Worm (Caenorhabditis elegans): ENCODE results near the gene srg-32.

- TF ChIP-seq F57A8.1 (GFP tag; optimal IDR thresholded peaks at IDR 0.05), result no peak
- no peak for TF ChIP-seq ekl-4 (GFP tag; IDR thresholded peaks at IDR 0.05)
- no peak for TF ChIP-seq nhr-179 (tag; optimal IDR thresholded peaks at IDR 0.05)
- no peak for TF ChIP-seq ztf-26 (tag; optimal IDR thresholded peaks at IDR 0.05)
- TF ChIP-seq ama-1 (optimal IDR thresholded peaks at IDR 0.05), result no peak
- no peak for TF ChIP-seq ama-1 (GFP tag; optimal IDR thresholded peaks at IDR 0.05)
- no peak for TF ChIP-seq snpc-3.4 (tag; optimal IDR thresholded peaks at IDR 0.05)
- TF ChIP-seq snpc-4 (GFP tag; optimal IDR thresholded peaks at IDR 0.05), result no peak
- no peak for TF ChIP-seq snpc-4 (tag; optimal IDR thresholded peaks at IDR 0.05)
- no peak for TF ChIP-seq ztf-28 (GFP tag; IDR thresholded peaks at IDR 0.05)
- TF ChIP-seq lsl-1 (GFP tag; optimal IDR thresholded peaks at IDR 0.05), result no peak
- TF ChIP-seq ztf-18 (tag; optimal IDR thresholded peaks at IDR 0.05), result no peak
- no peak for TF ChIP-seq unc-62 (GFP tag; optimal IDR thresholded peaks at IDR 0.05)
- no peak for TF ChIP-seq unc-130 (GFP tag; optimal IDR thresholded peaks at IDR 0.05)
- no peak for TF ChIP-seq let-607 (tag; optimal IDR thresholded peaks at IDR 0.05)
Measured at ce11 chrV:10588694-10589093, at the start of gene srg-32.
